Fruit fly (Drosophila melanogaster) whole organism, embryonic: ENCODE measurements around the gene CG13699.

ENCODE experiments used
- Adf1 ChIP-seq: fragments of 200-800 bp; sonication (Bioruptor generic); IDR thresholded peaks from 2 replicates; pipeline ENCODE4 v1.3.6; 2022; ENCODE audit warnings: missing biosample characterization, missing genetic modification characterization
- BEAF-32 ChIP-seq: fragments of 200-800 bp; sonication (Bioruptor generic); optimal IDR thresholded peaks from 3 replicates; lab custom pipeline; 2017; ENCODE audit warnings: missing biosample characterization, missing genetic modification characterization, mild to moderate bottlenecking, moderate library complexity, missing genetic modification reagents
- CG12236 ChIP-seq: fragments of 200-800 bp; sonication (Bioruptor generic); optimal IDR thresholded peaks from 2 replicates; lab custom pipeline; 2016; ENCODE audit warnings: missing biosample characterization, missing genetic modification characterization
- CG12942 ChIP-seq: fragments of 200-800 bp; sonication (Bioruptor generic); optimal IDR thresholded peaks from 3 replicates; lab custom pipeline; 2016; ENCODE audit warnings: missing biosample characterization, missing genetic modification characterization
- CG13296 ChIP-seq: fragments of 200-800 bp; sonication (Bioruptor generic); optimal IDR thresholded peaks from 3 replicates; lab custom pipeline; 2018; ENCODE audit warnings: missing biosample characterization, mild to moderate bottlenecking, missing genetic modification characterization
- CG14441 ChIP-seq: fragments of 200-800 bp; sonication (Bioruptor generic); IDR thresholded peaks from 2 replicates; pipeline ENCODE4 v1.3.6; 2022; ENCODE audit warnings: missing biosample characterization, missing genetic modification characterization
- CG14667 ChIP-seq: fragments of 200-800 bp; sonication (Bioruptor generic); IDR thresholded peaks from 2 replicates; pipeline ENCODE4 v1.3.6; 2022; ENCODE audit warnings: missing biosample characterization, missing genetic modification characterization
- CG15479 ChIP-seq: fragments of 200-800 bp; sonication (Bioruptor generic); optimal IDR thresholded peaks from 3 replicates; lab custom pipeline; 2019; ENCODE audit warnings: missing biosample characterization, mild to moderate bottlenecking, missing genetic modification characterization, moderate library complexity
- CG16779 ChIP-seq: fragments of 200-800 bp; sonication (Bioruptor generic); IDR thresholded peaks from 2 replicates; pipeline ENCODE4 v1.3.6; 2022; ENCODE audit warnings: missing biosample characterization, missing genetic modification characterization
- CG17912 ChIP-seq: fragments of 200-800 bp; sonication (Bioruptor generic); optimal IDR thresholded peaks from 2 replicates; lab custom pipeline; 2018; ENCODE audit warnings: missing biosample characterization, mild to moderate bottlenecking, missing genetic modification characterization
- CG3407 ChIP-seq: fragments of 200-800 bp; sonication (Bioruptor generic); optimal IDR thresholded peaks from 2 replicates; lab custom pipeline; 2018; ENCODE audit warnings: missing biosample characterization, mild to moderate bottlenecking, missing genetic modification characterization
- CG5245 ChIP-seq: fragments of 200-800 bp; sonication (Bioruptor generic); optimal IDR thresholded peaks from 3 replicates; lab custom pipeline; 2016; ENCODE audit warnings: missing biosample characterization, missing genetic modification characterization
- CG6791 ChIP-seq: fragments of 200-800 bp; sonication (Bioruptor generic); IDR thresholded peaks from 3 replicates; pipeline ENCODE4 v1.3.6; 2022; ENCODE audit warnings: missing biosample characterization, missing genetic modification characterization; ENCODE audit not compliant: partially characterized antibody
- CG7839 ChIP-seq: fragments of 200-800 bp; sonication (Bioruptor generic); optimal IDR thresholded peaks from 3 replicates; lab custom pipeline; 2018; ENCODE audit warnings: missing biosample characterization, mild to moderate bottlenecking, missing genetic modification characterization, moderate library complexity
- CG8388 ChIP-seq: fragments of 200-800 bp; sonication (Bioruptor generic); optimal IDR thresholded peaks from 2 replicates; lab custom pipeline; 2019; ENCODE audit warnings: missing biosample characterization, mild to moderate bottlenecking, missing genetic modification characterization, moderate library complexity
- CG8944 ChIP-seq: fragments of 200-800 bp; sonication (Bioruptor generic); optimal IDR thresholded peaks from 3 replicates; lab custom pipeline; 2016; ENCODE audit warnings: missing biosample characterization, missing genetic modification characterization
- CG9876 ChIP-seq: fragments of 200-800 bp; sonication (Bioruptor generic); optimal IDR thresholded peaks from 2 replicates; lab custom pipeline; 2016; ENCODE audit warnings: missing biosample characterization, missing genetic modification characterization
- CoRest ChIP-seq: fragments of 200-800 bp; sonication (Bioruptor generic); optimal IDR thresholded peaks from 3 replicates; lab custom pipeline; 2018; ENCODE audit warnings: missing biosample characterization, mild to moderate bottlenecking, missing genetic modification characterization, moderate library complexity
- Deaf1 ChIP-seq: fragments of 200-800 bp; optimal IDR thresholded peaks from 3 replicates; lab custom pipeline; 2019; ENCODE audit warnings: missing biosample characterization, mild to moderate bottlenecking, missing genetic modification characterization, moderate library complexity
- Dp ChIP-seq: fragments of 200-800 bp; sonication (Bioruptor generic); optimal IDR thresholded peaks from 2 replicates; lab custom pipeline; 2018; ENCODE audit warnings: missing biosample characterization, mild to moderate bottlenecking, missing genetic modification characterization, moderate library complexity
- Dref ChIP-seq: fragments of 200-800 bp; sonication (Bioruptor generic); IDR thresholded peaks from 2 replicates; pipeline ENCODE4 v1.3.6; 2022; ENCODE audit warnings: missing biosample characterization, missing genetic modification characterization
- Elba2 ChIP-seq: fragments of 200-800 bp; sonication (Bioruptor generic); optimal IDR thresholded peaks from 3 replicates; lab custom pipeline; 2016; ENCODE audit warnings: missing biosample characterization, missing genetic modification characterization
- GATAe ChIP-seq: fragments of 200-800 bp; sonication (Bioruptor generic); conservative IDR thresholded peaks from 2 replicates; pipeline ENCODE4 v1.3.6; 2022; ENCODE audit warnings: missing biosample characterization, missing genetic modification characterization
- Gsc ChIP-seq: fragments of 200-800 bp; sonication (Bioruptor generic); IDR thresholded peaks from 2 replicates; pipeline ENCODE4 v1.3.6; 2022; ENCODE audit warnings: missing biosample characterization, missing genetic modification characterization
- HLH54F ChIP-seq: fragments of 200-800 bp; sonication (Bioruptor generic); optimal IDR thresholded peaks from 3 replicates; lab custom pipeline; 2016; ENCODE audit warnings: missing biosample characterization, missing genetic modification characterization
- Hey ChIP-seq: fragments of 200-800 bp; sonication (Bioruptor generic); optimal IDR thresholded peaks from 3 replicates; lab custom pipeline; 2018; ENCODE audit warnings: missing biosample characterization, mild to moderate bottlenecking, missing genetic modification characterization
- HmgZ ChIP-seq: fragments of 200-800 bp; sonication (Bioruptor generic); optimal IDR thresholded peaks from 2 replicates; lab custom pipeline; 2018; ENCODE audit warnings: missing biosample characterization, mild to moderate bottlenecking, missing genetic modification characterization
- Myb ChIP-seq: fragments of 200-800 bp; sonication (Bioruptor generic); optimal IDR thresholded peaks from 2 replicates; lab custom pipeline; 2016; ENCODE audit warnings: missing biosample characterization, missing genetic modification characterization
- Nf-YA ChIP-seq: fragments of 200-800 bp; sonication (Bioruptor generic); IDR thresholded peaks from 2 replicates; pipeline ENCODE4 v1.3.6; 2022; ENCODE audit warnings: missing biosample characterization, missing genetic modification characterization
- Poxn ChIP-seq: fragments of 200-800 bp; sonication (Bioruptor generic); IDR thresholded peaks from 2 replicates; pipeline ENCODE4 v1.3.6; 2022; ENCODE audit warnings: missing biosample characterization, missing genetic modification characterization
- Ravus ChIP-seq: fragments of 200-800 bp; sonication (Bioruptor generic); IDR thresholded peaks from 2 replicates; pipeline ENCODE4 v1.3.6; 2022; ENCODE audit warnings: missing biosample characterization, missing genetic modification characterization
- TFAM ChIP-seq: fragments of 200-800 bp; sonication (Bioruptor generic); optimal IDR thresholded peaks from 2 replicates; lab custom pipeline; 2017; ENCODE audit warnings: missing biosample characterization, missing genetic modification characterization, inconsistent platforms
- Xrp1 ChIP-seq: fragments of 200-800 bp; sonication (Bioruptor generic); IDR thresholded peaks from 2 replicates; pipeline ENCODE4 v1.3.6; 2022; ENCODE audit warnings: missing biosample characterization, missing genetic modification characterization
- chinmo ChIP-seq: fragments of 200-800 bp; sonication (Bioruptor generic); IDR thresholded peaks from 4 replicates; pipeline ENCODE4 v1.3.6; 2022; ENCODE audit warnings: missing biosample characterization, missing genetic modification characterization; ENCODE audit not compliant: partially characterized antibody
- chm ChIP-seq: fragments of 200-800 bp; sonication (Bioruptor generic); IDR thresholded peaks from 2 replicates; pipeline ENCODE4 v1.3.6; 2022; ENCODE audit warnings: missing biosample characterization, missing genetic modification characterization
- crol ChIP-seq: fragments of 200-800 bp; sonication (Bioruptor generic); IDR thresholded peaks from 2 replicates; pipeline ENCODE4 v1.3.6; 2022; ENCODE audit warnings: missing biosample characterization, missing genetic modification characterization
- fd102C ChIP-seq: fragments of 200-800 bp; sonication (Bioruptor generic); optimal IDR thresholded peaks from 2 replicates; lab custom pipeline; 2018; ENCODE audit warnings: missing biosample characterization, mild to moderate bottlenecking, missing genetic modification characterization, moderate library complexity
- gfzf ChIP-seq: fragments of 200-800 bp; sonication (Bioruptor generic); optimal IDR thresholded peaks from 2 replicates; lab custom pipeline; 2016; ENCODE audit warnings: missing biosample characterization, mild to moderate bottlenecking, missing genetic modification characterization, moderate library complexity
- gsb ChIP-seq: fragments of 200-800 bp; sonication (Bioruptor generic); IDR thresholded peaks from 2 replicates; pipeline ENCODE4 v1.3.6; 2022; ENCODE audit warnings: missing biosample characterization, missing genetic modification characterization
- her ChIP-seq: fragments of 200-800 bp; sonication (Bioruptor generic); optimal IDR thresholded peaks from 2 replicates; lab custom pipeline; 2016; ENCODE audit warnings: missing biosample characterization, missing genetic modification characterization
- kni ChIP-seq: fragments of 200-800 bp; sonication (Bioruptor generic); optimal IDR thresholded peaks from 3 replicates; lab custom pipeline; 2017; ENCODE audit warnings: mild to moderate bottlenecking, missing biosample characterization, missing genetic modification reagents, missing genetic modification characterization
- lilli ChIP-seq: fragments of 200-800 bp; sonication (Bioruptor generic); optimal IDR thresholded peaks from 3 replicates; lab custom pipeline; 2016; ENCODE audit warnings: missing biosample characterization, missing genetic modification characterization
- sima ChIP-seq: fragments of 200-800 bp; sonication (Bioruptor generic); optimal IDR thresholded peaks from 2 replicates; lab custom pipeline; 2016; ENCODE audit warnings: missing biosample characterization, missing genetic modification characterization
- stwl ChIP-seq: fragments of 200-800 bp; sonication (Bioruptor generic); optimal IDR thresholded peaks from 3 replicates; lab custom pipeline; 2018; ENCODE audit warnings: missing biosample characterization, mild to moderate bottlenecking, missing genetic modification characterization, moderate library complexity
- unpg ChIP-seq: fragments of 200-800 bp; sonication (Bioruptor generic); optimal IDR thresholded peaks from 3 replicates; lab custom pipeline; 2018; ENCODE audit warnings: missing biosample characterization, mild to moderate bottlenecking, missing genetic modification characterization, moderate library complexity
- vfl ChIP-seq: fragments of 200-800 bp; sonication (Bioruptor generic); optimal IDR thresholded peaks from 2 replicates; lab custom pipeline; 2016; ENCODE audit warnings: missing biosample characterization, missing genetic modification characterization
- vvl ChIP-seq: fragments of 200-800 bp; sonication (Bioruptor generic); IDR thresholded peaks from 2 replicates; pipeline ENCODE4 v1.3.6; 2022; ENCODE audit warnings: missing biosample characterization, missing genetic modification characterization
- zen ChIP-seq: fragments of 200-800 bp; sonication (Bioruptor generic); optimal IDR thresholded peaks from 3 replicates; lab custom pipeline; 2018; ENCODE audit warnings: missing biosample characterization, mild to moderate bottlenecking, missing genetic modification characterization, moderate library complexity
- zf30C ChIP-seq: fragments of 200-800 bp; sonication (Bioruptor generic); optimal IDR thresholded peaks from 3 replicates; lab custom pipeline; 2018; ENCODE audit warnings: missing biosample characterization, mild to moderate bottlenecking, missing genetic modification characterization
- zfh1 ChIP-seq: fragments of 200-800 bp; sonication (Bioruptor generic); IDR thresholded peaks from 3 replicates; pipeline ENCODE4 v1.3.6; 2022; ENCODE audit warnings: missing biosample characterization, missing genetic modification characterization

The CG13699 gene

DNA sequence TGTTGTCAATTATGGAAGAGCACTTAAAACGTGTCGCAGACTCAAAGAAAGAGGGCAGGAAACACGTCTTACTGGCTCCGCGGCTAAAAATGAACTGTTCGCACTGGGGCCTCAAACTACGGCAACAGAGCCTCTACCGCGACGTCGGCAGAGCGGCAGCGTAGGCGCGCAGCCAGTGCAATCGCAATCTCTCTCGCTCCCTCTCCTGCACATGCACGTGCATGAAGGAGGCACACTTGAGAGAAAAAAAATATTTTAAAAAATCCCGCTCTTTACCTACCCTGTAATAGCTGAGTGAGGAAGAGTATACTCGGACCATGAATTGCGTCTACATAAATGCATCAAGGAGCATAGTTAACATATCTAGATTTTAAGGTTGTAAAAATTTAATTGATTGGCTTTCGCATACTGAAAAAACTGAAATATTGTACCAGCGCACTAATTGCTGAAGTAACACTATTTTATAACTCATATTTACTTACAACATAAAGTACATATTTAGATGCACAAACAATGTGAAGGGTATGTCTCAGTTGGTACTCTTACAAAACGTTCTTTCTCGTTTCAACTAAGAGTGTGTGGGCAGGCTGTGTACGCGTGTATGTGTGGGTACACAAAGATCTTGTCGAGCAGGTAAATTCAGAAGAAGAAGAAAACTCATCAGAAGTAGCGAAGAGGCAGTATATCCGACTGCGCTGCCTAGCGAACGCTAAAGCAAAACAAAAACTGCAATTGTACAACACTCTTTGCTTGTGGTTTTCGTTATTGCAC lies 23.4 kb upstream of the CG13699 start, which contains the start of gene hid (continued):
- TF ChIP-seq CG15479 (GFP tag; lab: Kevin White, UChicago) (peak; percentile 94), zen (peak; percentile 90), stwl (tag; lab: Kevin White, UChicago) (peak; percentile 16), gfzf (GFP tag; lab: Kevin White, UChicago) (no peak), CG14441 (GFP tag; lab: Robert Waterston, UW) (peak; percentile 84), Gsc (GFP tag; lab: Robert Waterston, UW) (no peak), TFAM (GFP tag; lab: Kevin White, UChicago) (peak; percentile 53), Dref (GFP tag; lab: Robert Waterston, UW) (no peak), Xrp1 (peak; percentile 91), her (peak; percentile 75), Elba2 (GFP tag; lab: Kevin White, UChicago) (peak; percentile 49), Dp (GFP tag; lab: Kevin White, UChicago) (no peak), Poxn (GFP tag; lab: Robert Waterston, UW) (no peak), CG3407 (peak; percentile 46), sima (peak; percentile 47), CG14667 (peak; percentile 74), CG5245 (GFP tag; lab: Kevin White, UChicago) (peak; percentile 83), Hey (tag; lab: Kevin White, UChicago) (peak; percentile 31), HLH54F (GFP tag; lab: Kevin White, UChicago) (peak; percentile 79), CG8388 (GFP tag; lab: Kevin White, UChicago) (peak; percentile 72), CG8944 (GFP tag; lab: Kevin White, UChicago) (peak; percentile 80), Ravus (GFP tag; lab: Robert Waterston, UW) (peak; percentile 23; the same call in 1 of the 2 replicates), vfl (GFP tag; lab: Kevin White, UChicago) (peak; percentile 68), BEAF-32 (GFP tag; lab: Kevin White, UChicago) (no peak), fd102C (peak; percentile 73), zfh1 (peak; percentile 78), GATAe (peak; percentile 44)

DNA sequence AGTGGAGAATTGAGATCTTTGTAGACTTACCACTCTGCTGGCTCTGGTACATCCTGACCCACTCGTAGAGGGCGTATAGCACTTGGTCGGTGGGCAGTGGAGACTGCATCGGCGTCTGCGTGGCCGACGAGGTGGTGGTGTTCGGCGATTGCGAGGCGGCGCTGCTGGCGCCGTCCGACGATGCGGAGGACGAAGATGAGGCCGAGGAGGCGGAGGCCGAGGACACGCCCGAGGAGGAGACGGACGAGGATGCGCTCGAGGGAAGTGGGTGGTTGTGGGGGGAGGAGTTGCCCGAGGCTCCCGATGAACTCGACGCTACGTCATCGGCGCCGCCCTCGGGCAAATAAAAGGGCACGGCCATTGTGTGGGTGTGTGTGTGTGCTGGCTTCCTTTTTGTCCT lies 22.4 kb upstream of the CG13699 start:
- TF ChIP-seq unpg (GFP tag; lab: Kevin White, UChicago), result no peak
- 0 out of 2 replicates have a peak, but pooled peaks have one; percentile 53 for TF ChIP-seq chm
- TF ChIP-seq lilli, result no peak
- TF ChIP-seq CG12236, result no peak
- 0 out of 3 replicates have a peak, but pooled peaks have one; percentile 47 for TF ChIP-seq zfh1
- TF ChIP-seq CoRest (tag; lab: Kevin White, UChicago), result no peak
- TF ChIP-seq CG13296 (GFP tag; lab: Kevin White, UChicago), result no peak
- TF ChIP-seq HmgZ (tag; lab: Kevin White, UChicago), result no peak
- TF ChIP-seq Nf-YA (GFP tag; lab: Robert Waterston, UW), result peak; percentile 35; the same call in 1 of the 2 replicates
- no peak for TF ChIP-seq kni (GFP tag; lab: Kevin White, UChicago)
- no peak for TF ChIP-seq Myb (GFP tag; lab: Kevin White, UChicago)
- peak; percentile 43; the same call in 1 of the 2 replicates for TF ChIP-seq CG16779 (GFP tag; lab: Robert Waterston, UW)
- TF ChIP-seq chinmo (GFP tag; lab: Robert Waterston, UW), result 0 out of 4 replicates have a peak, but pooled peaks have one; percentile 8
- no peak for TF ChIP-seq CG9876 (GFP tag; lab: Kevin White, UChicago)
- TF ChIP-seq vvl (GFP tag; lab: Robert Waterston, UW), result no peak
- TF ChIP-seq CG17912 (GFP tag; lab: Kevin White, UChicago), result no peak
- TF ChIP-seq gsb (GFP tag; lab: Robert Waterston, UW), result 0 out of 2 replicates have a peak, but pooled peaks have one; percentile 8
- TF ChIP-seq CG12942 (GFP tag; lab: Kevin White, UChicago), result no peak
- TF ChIP-seq Adf1 (GFP tag; lab: Robert Waterston, UW), result peak; percentile 19; the same call in 1 of the 2 replicates
- TF ChIP-seq crol (GFP tag; lab: Robert Waterston, UW), result peak; percentile 62
- no peak for TF ChIP-seq CG7839 (tag; lab: Kevin White, UChicago)
- no peak for TF ChIP-seq zf30C (GFP tag; lab: Kevin White, UChicago)
- peak; percentile 82 for TF ChIP-seq Deaf1
- 0 out of 3 replicates have a peak, but pooled peaks have one; percentile 41 for TF ChIP-seq CG6791 (GFP tag; lab: Robert Waterston, UW)
